Fruit fly (Drosophila melanogaster): Measurements from ENCODE around the gene fy.

The fy gene

dm6 chr2L:8376717-8377116 lies 26.4 kb downstream of the fy start, which contains the start of the genes CG13390 and CG17294 (continued):
- TF ChIP-seq ac (GFP tag; optimal IDR thresholded peaks at IDR 0.05): peak; percentile 97
- peak; percentile 90 for TF ChIP-seq CG4360 (GFP tag; IDR thresholded peaks at IDR 0.05)
- TF ChIP-seq Sin3A (optimal IDR thresholded peaks at IDR 0.05): no peak
- peak; percentile 100 for TF ChIP-seq CG18262 (tag; optimal IDR thresholded peaks at IDR 0.05)
- TF ChIP-seq CG6175 (GFP tag; IDR thresholded peaks at IDR 0.05): peak; percentile 99
- TF ChIP-seq CG2199 (GFP tag; IDR thresholded peaks at IDR 0.05): peak; percentile 99
- TF ChIP-seq pnt (GFP tag; optimal IDR thresholded peaks at IDR 0.05): peak; percentile 93
- TF ChIP-seq CTCF (GFP tag; optimal IDR thresholded peaks at IDR 0.05): peak; percentile 79
- peak; percentile 98 for TF ChIP-seq sd (tag; optimal IDR thresholded peaks at IDR 0.05)
- peak; percentile 99 for TF ChIP-seq Oaz (GFP tag; IDR thresholded peaks at IDR 0.05)
- TF ChIP-seq lab (GFP tag; optimal IDR thresholded peaks at IDR 0.05): peak; percentile 100
- TF ChIP-seq B-H1 (GFP tag; IDR thresholded peaks at IDR 0.05): peak; percentile 99
- TF ChIP-seq Scr (GFP tag; IDR thresholded peaks at IDR 0.05; ENCODE audit: partially characterized antibody): peak; percentile 79
- peak; percentile 98 for TF ChIP-seq Doc2 (GFP tag; IDR thresholded peaks at IDR 0.05)
- peak; percentile 98 for TF ChIP-seq cato (GFP tag; optimal IDR thresholded peaks at IDR 0.05; ENCODE audit: borderline replicate concordance)
- TF ChIP-seq CG2129 (GFP tag; IDR thresholded peaks at IDR 0.05; ENCODE audit: partially characterized antibody): peak; percentile 51; the same call in 1 of the 2 replicates
- TF ChIP-seq unpg (GFP tag; optimal IDR thresholded peaks at IDR 0.05): peak; percentile 100
- TF ChIP-seq CG13894 (tag; optimal IDR thresholded peaks at IDR 0.05): peak; percentile 100
- TF ChIP-seq tx (GFP tag; optimal IDR thresholded peaks at IDR 0.05): peak; percentile 89
- TF ChIP-seq CG14710 (tag; optimal IDR thresholded peaks at IDR 0.05): peak; percentile 98
- TF ChIP-seq abd-A (tag; optimal IDR thresholded peaks at IDR 0.05): peak; percentile 98
- TF ChIP-seq Ptx1 (GFP tag; IDR thresholded peaks at IDR 0.05): peak; percentile 100
- peak; percentile 91 for TF ChIP-seq CG13287 (GFP tag; IDR thresholded peaks at IDR 0.05; ENCODE audit: partially characterized antibody)
- peak; percentile 75 for TF ChIP-seq Doc3 (GFP tag; IDR thresholded peaks at IDR 0.05; ENCODE audit: partially characterized antibody)
- peak; percentile 94 for TF ChIP-seq CG31365 (tag; optimal IDR thresholded peaks at IDR 0.05)
- peak; percentile 100 for TF ChIP-seq CG2678 (tag; optimal IDR thresholded peaks at IDR 0.05)
- TF ChIP-seq CG33213 (GFP tag; optimal IDR thresholded peaks at IDR 0.05): peak; percentile 93
- TF ChIP-seq kah (GFP tag; optimal IDR thresholded peaks at IDR 0.05): peak; percentile 99
- TF ChIP-seq klu (GFP tag; IDR thresholded peaks at IDR 0.05): peak; percentile 99
- TF ChIP-seq ara (GFP tag; IDR thresholded peaks at IDR 0.05): peak; percentile 99
- peak; percentile 99 for TF ChIP-seq CG12219 (GFP tag; optimal IDR thresholded peaks at IDR 0.05)
- TF ChIP-seq CG13296 (GFP tag; optimal IDR thresholded peaks at IDR 0.05): peak; percentile 100
- peak; percentile 99 for TF ChIP-seq onecut (GFP tag; IDR thresholded peaks at IDR 0.05)
- peak; percentile 28; the same call in 1 of the 2 replicates for TF ChIP-seq tna (GFP tag; IDR thresholded peaks at IDR 0.05; ENCODE audit: partially characterized antibody)
- peak; percentile 98 for TF ChIP-seq ewg (GFP tag; optimal IDR thresholded peaks at IDR 0.05)
- peak; percentile 100 for TF ChIP-seq Meics (GFP tag; optimal IDR thresholded peaks at IDR 0.05)
- TF ChIP-seq E2f1 (GFP tag; IDR thresholded peaks at IDR 0.05): peak; percentile 100
- TF ChIP-seq sima (GFP tag; optimal IDR thresholded peaks at IDR 0.05): peak; percentile 89
- TF ChIP-seq CG1792 (GFP tag; optimal IDR thresholded peaks at IDR 0.05): peak; percentile 77
- peak; percentile 99 for TF ChIP-seq tin (GFP tag; optimal IDR thresholded peaks at IDR 0.05)
- peak; percentile 89 for TF ChIP-seq fd102C (GFP tag; optimal IDR thresholded peaks at IDR 0.05)
- TF ChIP-seq CG15073 (GFP tag; optimal IDR thresholded peaks at IDR 0.05): peak; percentile 90
- no peak for TF ChIP-seq prd (optimal IDR thresholded peaks at IDR 0.05)
- TF ChIP-seq prd (GFP tag; IDR thresholded peaks at IDR 0.05): peak; percentile 100
- TF ChIP-seq CG30403 (GFP tag; optimal IDR thresholded peaks at IDR 0.05): peak; percentile 99
- TF ChIP-seq Tbp (GFP tag; optimal IDR thresholded peaks at IDR 0.05): no peak
- peak; percentile 100 for TF ChIP-seq CG7372 (GFP tag; IDR thresholded peaks at IDR 0.05)
- peak; percentile 99 for TF ChIP-seq Rx (GFP tag; IDR thresholded peaks at IDR 0.05)
- TF ChIP-seq Dip2 (GFP tag; IDR thresholded peaks at IDR 0.05): peak; percentile 79
- TF ChIP-seq ap (GFP tag; IDR thresholded peaks at IDR 0.05): peak; percentile 99
- TF ChIP-seq CG32767 (GFP tag; IDR thresholded peaks at IDR 0.05): peak; percentile 99
- TF ChIP-seq gfzf (GFP tag; optimal IDR thresholded peaks at IDR 0.05): no peak
